Fruit fly (Drosophila melanogaster) Kc167 (cell line): Measurements from ENCODE around the gene alphaSnap.

Experiments used
- Sin3A ChIP-seq: fragments of >200 bp; optimal IDR thresholded peaks from 2 replicates; lab custom pipeline; 2018; ENCODE audit warnings: missing external identifiers
- h ChIP-seq: fragments of >200 bp; optimal IDR thresholded peaks from 3 replicates; lab custom pipeline; 2018; ENCODE audit warnings: missing external identifiers
- insv ChIP-seq: fragments of >200 bp; optimal IDR thresholded peaks from 3 replicates; lab custom pipeline; 2018; ENCODE audit warnings: missing external identifiers
- ttk ChIP-seq: sonication (Bioruptor generic); optimal IDR thresholded peaks from 2 replicates; lab custom pipeline; 2017; ENCODE audit warnings: missing external identifiers

- TF ChIP-seq h (lab: Kevin White, UChicago) = no peak
- TF ChIP-seq insv = no peak
- no peak for TF ChIP-seq ttk (lab: Kevin White, UChicago)
- no peak for TF ChIP-seq Sin3A (lab: Kevin White, UChicago)
These were observed 32.2 kb upstream of the alphaSnap start for dm6 chr3L:20281254-20281653.
